Fruit fly (Drosophila melanogaster): Measurements from ENCODE around the gene Cpr92F.

DNA sequence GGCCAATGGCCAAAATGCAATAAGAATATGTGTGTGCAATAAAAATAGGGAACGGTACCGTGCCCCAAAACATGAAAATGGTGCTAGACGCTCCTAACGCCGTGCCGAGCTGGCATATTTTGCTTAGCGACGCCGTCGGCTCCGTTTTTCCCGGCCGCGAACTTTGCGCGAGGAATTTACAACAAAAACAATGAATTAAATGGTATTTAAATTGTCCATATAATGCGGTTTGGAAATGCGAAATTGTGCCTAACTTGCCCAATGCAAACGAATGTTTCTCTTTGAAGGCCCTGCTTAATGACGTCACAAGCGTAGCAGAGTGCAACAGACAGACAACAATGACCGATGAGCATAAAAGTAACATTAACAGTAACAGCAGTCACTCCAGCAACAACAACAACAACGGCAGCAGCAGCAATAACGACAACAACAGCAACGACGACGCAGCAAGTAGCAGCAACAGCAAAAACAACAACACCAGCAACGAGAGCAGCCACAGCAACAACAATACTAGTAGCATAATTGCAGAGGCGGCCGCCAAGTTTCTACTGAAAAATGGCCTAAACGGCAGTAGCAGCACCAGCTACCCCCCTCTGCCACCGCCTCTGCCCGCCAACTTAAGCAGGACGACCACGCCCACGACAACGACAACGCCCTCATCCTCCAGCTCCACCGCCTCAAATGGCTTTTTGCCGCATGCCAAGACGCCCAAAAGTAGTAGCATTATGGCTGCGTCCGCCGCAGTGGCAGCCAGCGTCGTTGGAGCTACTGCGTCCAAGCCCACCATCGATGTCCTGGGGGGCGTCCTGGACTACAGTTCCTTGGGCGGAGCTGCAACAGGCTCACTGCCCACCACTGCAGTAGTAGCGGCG lies 46.8 kb upstream of the Cpr92F start:
- TF ChIP-seq psq (optimal IDR thresholded peaks at IDR 0.05) (no peak), Sin3A (optimal IDR thresholded peaks at IDR 0.05) (no peak), h (optimal IDR thresholded peaks at IDR 0.05) (no peak)

Measured in Kc167 (cell line).